Worm (Caenorhabditis elegans): ENCODE data around the gene eor-1.

Gene eor-1

DNA sequence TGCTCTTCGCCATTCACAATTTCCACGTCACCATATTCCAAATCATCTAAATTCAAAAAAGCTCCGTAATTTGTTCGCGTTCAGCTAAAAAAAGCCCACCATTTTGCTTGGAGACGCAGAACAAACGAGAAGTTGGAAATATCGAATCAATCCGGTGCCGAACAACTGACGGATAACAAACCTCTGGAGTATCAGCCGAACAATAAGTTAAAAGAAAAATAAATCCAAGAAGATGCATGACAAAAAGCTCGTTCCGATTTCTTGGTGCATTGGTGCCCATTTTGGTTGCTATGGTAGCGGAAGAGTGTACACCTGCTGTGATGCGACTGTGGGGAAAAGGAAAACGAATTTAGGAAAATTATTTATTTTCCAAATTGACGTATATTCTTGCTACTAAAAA is 51.4 kb downstream of the eor-1 start, which contains the start of gene tctn-1 (continued):
- no peak; the same call in 1 of the 2 replicates for TF ChIP-seq hsf-1 (GFP tag; IDR thresholded peaks at IDR 0.05)
- TF ChIP-seq ztf-6 (GFP tag; IDR thresholded peaks at IDR 0.05) = no peak
- no peak for TF ChIP-seq F57C9.4 (tag; optimal IDR thresholded peaks at IDR 0.05)
- TF ChIP-seq snpc-1.3 (tag; optimal IDR thresholded peaks at IDR 0.05; ENCODE audit: insufficient read depth) = no peak
- no peak for TF ChIP-seq B0336.3 (GFP tag; IDR thresholded peaks at IDR 0.05)
- no peak for TF ChIP-seq F39B2.1 (GFP tag; IDR thresholded peaks at IDR 0.05)
- no peak for TF ChIP-seq nhr-90 (tag; optimal IDR thresholded peaks at IDR 0.05)
- TF ChIP-seq D2030.7 (GFP tag; IDR thresholded peaks at IDR 0.05) = no peak; the same call in 1 of the 2 replicates
- no peak for TF ChIP-seq nfya-2 (GFP tag; IDR thresholded peaks at IDR 0.05)
- no peak for TF ChIP-seq mes-4 (tag; optimal IDR thresholded peaks at IDR 0.05)
- no peak for TF ChIP-seq ZK185.1 (tag; optimal IDR thresholded peaks at IDR 0.05; ENCODE audit: poor library complexity, severe bottlenecking)
- TF ChIP-seq sea-2 (GFP tag; IDR thresholded peaks at IDR 0.05) = no peak
- 0 out of 2 replicates have a peak, but pooled peaks have one; percentile 24 for TF ChIP-seq lin-26 (GFP tag; IDR thresholded peaks at IDR 0.05)
- TF ChIP-seq gei-17 (GFP tag; optimal IDR thresholded peaks at IDR 0.05) = no peak
- TF ChIP-seq rpc-1 (optimal IDR thresholded peaks at IDR 0.05) = no peak
- TF ChIP-seq rpc-1 (tag; optimal IDR thresholded peaks at IDR 0.05) = no peak
- no peak for TF ChIP-seq ceh-58 (GFP tag; IDR thresholded peaks at IDR 0.05)
- no peak for TF ChIP-seq ztf-3 (GFP tag; optimal IDR thresholded peaks at IDR 0.05)
- no peak for TF ChIP-seq hlh-12 (tag; optimal IDR thresholded peaks at IDR 0.05)
- TF ChIP-seq egl-44 (GFP tag; IDR thresholded peaks at IDR 0.05) = no peak
- TF ChIP-seq aptf-3 (GFP tag; IDR thresholded peaks at IDR 0.05) = no peak
- peak; percentile 11 for TF ChIP-seq F10E7.11 (tag; optimal IDR thresholded peaks at IDR 0.05)
- TF ChIP-seq dpl-1 (GFP tag; optimal IDR thresholded peaks at IDR 0.05) = no peak
- no peak for TF ChIP-seq madf-3 (GFP tag; IDR thresholded peaks at IDR 0.05)
- TF ChIP-seq ztf-25 (GFP tag; IDR thresholded peaks at IDR 0.05) = no peak
- no peak for TF ChIP-seq cebp-2 (GFP tag; IDR thresholded peaks at IDR 0.05)
- no peak for TF ChIP-seq bed-1 (GFP tag; IDR thresholded peaks at IDR 0.05)
- TF ChIP-seq madf-8 (GFP tag; conservative IDR thresholded peaks at IDR 0.05) = no peak
- TF ChIP-seq somi-1 (GFP tag; optimal IDR thresholded peaks at IDR 0.05) = no peak
- no peak for TF ChIP-seq lin-35 (GFP tag; optimal IDR thresholded peaks at IDR 0.05)
- TF ChIP-seq snpc-4 (GFP tag; optimal IDR thresholded peaks at IDR 0.05) = no peak
- TF ChIP-seq snpc-4 (tag; optimal IDR thresholded peaks at IDR 0.05) = no peak
- TF ChIP-seq sptf-2 (GFP tag; optimal IDR thresholded peaks at IDR 0.05) = no peak
- no peak for TF ChIP-seq F57A8.1 (GFP tag; optimal IDR thresholded peaks at IDR 0.05)
- TF ChIP-seq Y56A3A.18 (GFP tag; IDR thresholded peaks at IDR 0.05) = 0 out of 2 replicates have a peak, but pooled peaks have one; percentile 38
- TF ChIP-seq efl-1 (GFP tag; optimal IDR thresholded peaks at IDR 0.05) = no peak
- no peak for TF ChIP-seq lin-54 (GFP tag; optimal IDR thresholded peaks at IDR 0.05)
- TF ChIP-seq pha-4 (tag; optimal IDR thresholded peaks at IDR 0.05) = no peak
- TF ChIP-seq ztf-26 (tag; optimal IDR thresholded peaks at IDR 0.05) = no peak
- no peak for TF ChIP-seq Y53G8AR.9 (GFP tag; conservative IDR thresholded peaks at IDR 0.05)
- TF ChIP-seq nhr-179 (tag; optimal IDR thresholded peaks at IDR 0.05) = no peak
- TF ChIP-seq bed-2 (GFP tag; IDR thresholded peaks at IDR 0.05) = no peak
- no peak for TF ChIP-seq ceh-40 (GFP tag; IDR thresholded peaks at IDR 0.05)
- TF ChIP-seq hlh-26 (GFP tag; conservative IDR thresholded peaks at IDR 0.05) = no peak
- TF ChIP-seq egl-18 (GFP tag; IDR thresholded peaks at IDR 0.05) = no peak
- TF ChIP-seq Y95B8A.8 (GFP tag; IDR thresholded peaks at IDR 0.05) = 0 out of 2 replicates have a peak, but pooled peaks have one; percentile 52
- TF ChIP-seq tlf-1 (GFP tag; optimal IDR thresholded peaks at IDR 0.05) = no peak
- no peak for TF ChIP-seq F23B12.7 (tag; optimal IDR thresholded peaks at IDR 0.05; ENCODE audit: insufficient read depth)
- no peak for TF ChIP-seq F22D6.2 (tag; optimal IDR thresholded peaks at IDR 0.05)
- TF ChIP-seq lin-40 (tag; optimal IDR thresholded peaks at IDR 0.05) = no peak

Data from whole organism, young adult.